Fruit fly (Drosophila melanogaster) whole organism, embryonic: ENCODE results near the gene CG9673.

Experiments used
- CG1024 ChIP-seq: fragments of 200-800 bp; sonication (Bioruptor generic); IDR thresholded peaks from 2 replicates; pipeline ENCODE4 v1.3.6; 2022; ENCODE audit warnings: missing biosample characterization, missing genetic modification characterization
- CG10274 ChIP-seq: fragments of 200-800 bp; sonication (Bioruptor generic); optimal IDR thresholded peaks from 3 replicates; lab custom pipeline; 2017; ENCODE audit warnings: missing biosample characterization, mild to moderate bottlenecking, missing genetic modification characterization
- CG11456 ChIP-seq: fragments of 200-800 bp; sonication (Bioruptor generic); IDR thresholded peaks from 3 replicates; pipeline ENCODE4 v1.3.6; 2022; ENCODE audit warnings: missing biosample characterization, missing genetic modification characterization
- CG13894 ChIP-seq: fragments of 200-800 bp; sonication (Bioruptor generic); optimal IDR thresholded peaks from 3 replicates; lab custom pipeline; 2018; ENCODE audit warnings: missing biosample characterization, mild to moderate bottlenecking, missing genetic modification characterization, moderate library complexity
- CG15073 ChIP-seq: fragments of 200-800 bp; sonication (Bioruptor generic); optimal IDR thresholded peaks from 2 replicates; lab custom pipeline; 2016; ENCODE audit warnings: missing biosample characterization, missing genetic modification characterization
- CG18599 ChIP-seq: fragments of 200-800 bp; sonication (Bioruptor generic); optimal IDR thresholded peaks from 3 replicates; lab custom pipeline; 2017; ENCODE audit warnings: missing biosample characterization, missing genetic modification characterization, mild to moderate bottlenecking, moderate library complexity, missing genetic modification reagents
- CG2120 ChIP-seq: fragments of 200-800 bp; sonication (Bioruptor generic); optimal IDR thresholded peaks from 3 replicates; lab custom pipeline; 2016; ENCODE audit warnings: missing biosample characterization, missing genetic modification characterization
- CG3407 ChIP-seq: fragments of 200-800 bp; sonication (Bioruptor generic); optimal IDR thresholded peaks from 2 replicates; lab custom pipeline; 2018; ENCODE audit warnings: missing biosample characterization, mild to moderate bottlenecking, missing genetic modification characterization
- CG42726 ChIP-seq: fragments of 200-800 bp; sonication (Bioruptor generic); IDR thresholded peaks from 2 replicates; pipeline ENCODE4 v1.3.6; 2022; ENCODE audit warnings: missing biosample characterization, missing genetic modification characterization; ENCODE audit not compliant: partially characterized antibody
- CG7357 ChIP-seq: fragments of 200-800 bp; sonication (Bioruptor generic); IDR thresholded peaks from 3 replicates; pipeline ENCODE4 v1.3.6; 2022; ENCODE audit warnings: missing biosample characterization, missing genetic modification characterization
- CG7556 ChIP-seq: fragments of 200-800 bp; sonication (Bioruptor generic); optimal IDR thresholded peaks from 2 replicates; lab custom pipeline; 2017; ENCODE audit warnings: missing biosample characterization, mild to moderate bottlenecking, missing genetic modification characterization
- CG7839 ChIP-seq: fragments of 200-800 bp; sonication (Bioruptor generic); optimal IDR thresholded peaks from 3 replicates; lab custom pipeline; 2018; ENCODE audit warnings: missing biosample characterization, mild to moderate bottlenecking, missing genetic modification characterization, moderate library complexity
- Dfd ChIP-seq, 2 experiments: fragments of >200 bp; optimal IDR thresholded peaks; 2 replicates each; lab custom pipeline; 2017; ENCODE audit warnings: missing biosample characterization in 2 of 2, missing genetic modification characterization in 2 of 2
- E2f1 ChIP-seq: fragments of 200-800 bp; sonication (Bioruptor generic); IDR thresholded peaks from 2 replicates; pipeline ENCODE4 v1.3.6; 2022; ENCODE audit warnings: missing biosample characterization, missing genetic modification characterization
- Elba2 ChIP-seq: fragments of 200-800 bp; sonication (Bioruptor generic); optimal IDR thresholded peaks from 3 replicates; lab custom pipeline; 2016; ENCODE audit warnings: missing biosample characterization, missing genetic modification characterization
- MTF-1 ChIP-seq: fragments of 200-800 bp; sonication (Bioruptor generic); optimal IDR thresholded peaks from 2 replicates; lab custom pipeline; 2018; ENCODE audit warnings: missing biosample characterization, mild to moderate bottlenecking, missing genetic modification characterization, borderline replicate concordance
- Max ChIP-seq: fragments of 200-800 bp; sonication (Bioruptor generic); optimal IDR thresholded peaks from 2 replicates; lab custom pipeline; 2016; ENCODE audit warnings: missing biosample characterization, mild to moderate bottlenecking, missing genetic modification characterization
- Med ChIP-seq: fragments of 200-800 bp; sonication (Bioruptor generic); peaks from one replicate; lab custom pipeline; 2016; ENCODE audit warnings: missing biosample characterization, missing genetic modification characterization, mild to moderate bottlenecking, inconsistent platforms, moderate library complexity
- Neu2 ChIP-seq: fragments of 200-800 bp; sonication (Bioruptor generic); optimal IDR thresholded peaks from 3 replicates; lab custom pipeline; 2016; ENCODE audit warnings: missing biosample characterization, missing genetic modification characterization, borderline replicate concordance
- Oaz ChIP-seq: fragments of 200-800 bp; sonication (Bioruptor generic); IDR thresholded peaks from 2 replicates; pipeline ENCODE4 v1.3.6; 2022; ENCODE audit warnings: missing biosample characterization, missing genetic modification characterization
- Xbp1 ChIP-seq: fragments of 200-800 bp; sonication (Bioruptor generic); optimal IDR thresholded peaks from 3 replicates; lab custom pipeline; 2016; ENCODE audit warnings: missing biosample characterization, mild to moderate bottlenecking, missing genetic modification characterization
- YL-1 ChIP-seq: fragments of 200-800 bp; sonication (Bioruptor generic); optimal IDR thresholded peaks from 3 replicates; lab custom pipeline; 2017; ENCODE audit warnings: missing biosample characterization, mild to moderate bottlenecking, missing genetic modification characterization
- aop ChIP-seq: fragments of 200-800 bp; sonication (Bioruptor generic); IDR thresholded peaks from 2 replicates; pipeline ENCODE4 v1.3.6; 2022; ENCODE audit warnings: missing biosample characterization, missing genetic modification characterization
- ci ChIP-seq: fragments of 200-800 bp; sonication (Bioruptor generic); IDR thresholded peaks from 3 replicates; pipeline ENCODE4 v1.3.6; 2022; ENCODE audit warnings: missing biosample characterization, missing genetic modification characterization
- crol ChIP-seq: fragments of 200-800 bp; sonication (Bioruptor generic); IDR thresholded peaks from 2 replicates; pipeline ENCODE4 v1.3.6; 2022; ENCODE audit warnings: missing biosample characterization, missing genetic modification characterization
- dan ChIP-seq: fragments of 200-800 bp; sonication (Bioruptor generic); IDR thresholded peaks from 2 replicates; pipeline ENCODE4 v1.3.6; 2022; ENCODE audit warnings: missing biosample characterization, missing genetic modification characterization
- dm ChIP-seq: fragments of 200-800 bp; sonication (Bioruptor generic); optimal IDR thresholded peaks from 3 replicates; lab custom pipeline; 2016; ENCODE audit warnings: missing biosample characterization, missing genetic modification characterization
- esg ChIP-seq: fragments of 200-800 bp; sonication (Bioruptor generic); conservative IDR thresholded peaks from 2 replicates; pipeline ENCODE4 v1.3.6; 2022; ENCODE audit warnings: missing biosample characterization, missing genetic modification characterization
- eve ChIP-seq, 2 experiments: fragments of >200 bp; optimal IDR thresholded peaks; 2 replicates each; lab custom pipeline; 2017; ENCODE audit warnings: missing biosample characterization in 2 of 2, missing genetic modification characterization in 2 of 2
- eyg ChIP-seq: fragments of 200-800 bp; sonication (Bioruptor generic); optimal IDR thresholded peaks from 3 replicates; lab custom pipeline; 2016; ENCODE audit warnings: missing biosample characterization, missing genetic modification characterization
- fd64A ChIP-seq: fragments of 200-800 bp; sonication (Bioruptor generic); optimal IDR thresholded peaks from 3 replicates; lab custom pipeline; 2018; ENCODE audit warnings: missing biosample characterization, mild to moderate bottlenecking, missing genetic modification characterization
- fd96Cb ChIP-seq: fragments of 200-800 bp; sonication (Bioruptor generic); optimal IDR thresholded peaks from 2 replicates; lab custom pipeline; 2018; ENCODE audit warnings: missing biosample characterization, mild to moderate bottlenecking, missing genetic modification characterization, moderate library complexity
- ftz-f1 ChIP-seq: fragments of 200-800 bp; sonication (Bioruptor generic); optimal IDR thresholded peaks from 2 replicates; lab custom pipeline; 2016; ENCODE audit warnings: missing biosample characterization, missing genetic modification characterization
- fu2 ChIP-seq: fragments of 200-800 bp; sonication (Bioruptor generic); optimal IDR thresholded peaks from 2 replicates; lab custom pipeline; 2016; ENCODE audit warnings: missing biosample characterization, missing genetic modification characterization
- gro ChIP-seq: fragments of 200-800 bp; sonication (Bioruptor generic); optimal IDR thresholded peaks from 2 replicates; lab custom pipeline; 2016; ENCODE audit warnings: missing biosample characterization, missing genetic modification characterization
- gsb ChIP-seq: fragments of 200-800 bp; sonication (Bioruptor generic); IDR thresholded peaks from 2 replicates; pipeline ENCODE4 v1.3.6; 2022; ENCODE audit warnings: missing biosample characterization, missing genetic modification characterization
- jigr1 ChIP-seq: fragments of 200-800 bp; sonication (Bioruptor generic); IDR thresholded peaks from 3 replicates; pipeline ENCODE4 v1.3.6; 2022; ENCODE audit warnings: missing biosample characterization, missing genetic modification characterization
- kay ChIP-seq: fragments of 200-800 bp; sonication (Bioruptor generic); optimal IDR thresholded peaks from 2 replicates; lab custom pipeline; 2016; ENCODE audit warnings: missing biosample characterization, missing genetic modification characterization
- nau ChIP-seq: fragments of 200-800 bp; sonication (Bioruptor generic); optimal IDR thresholded peaks from 3 replicates; lab custom pipeline; 2017; ENCODE audit warnings: missing biosample characterization, mild to moderate bottlenecking, missing genetic modification characterization, missing genetic modification reagents
- p53 ChIP-seq: fragments of 200-800 bp; sonication (Bioruptor generic); optimal IDR thresholded peaks from 2 replicates; lab custom pipeline; 2016; ENCODE audit warnings: missing biosample characterization, missing genetic modification characterization
- pb ChIP-seq: fragments of 200-800 bp; sonication (Bioruptor generic); optimal IDR thresholded peaks from 3 replicates; lab custom pipeline; 2016; ENCODE audit warnings: missing biosample characterization, missing genetic modification characterization
- peb ChIP-seq: fragments of 200-800 bp; sonication (Bioruptor generic); IDR thresholded peaks from 2 replicates; pipeline ENCODE4 v1.3.6; 2022; ENCODE audit warnings: missing biosample characterization, missing genetic modification characterization
- phol ChIP-seq: fragments of 200-800 bp; sonication (Bioruptor generic); optimal IDR thresholded peaks from 3 replicates; lab custom pipeline; 2018; ENCODE audit warnings: missing biosample characterization, mild to moderate bottlenecking, missing genetic modification characterization, moderate library complexity
- pnt ChIP-seq: fragments of 200-800 bp; sonication (Bioruptor generic); optimal IDR thresholded peaks from 3 replicates; lab custom pipeline; 2016; ENCODE audit warnings: missing biosample characterization, missing genetic modification characterization
- psq ChIP-seq: fragments of 200-800 bp; sonication (Bioruptor generic); optimal IDR thresholded peaks from 2 replicates; lab custom pipeline; 2017; ENCODE audit warnings: missing biosample characterization, missing genetic modification characterization
- pum ChIP-seq: fragments of 200-800 bp; sonication (Bioruptor generic); optimal IDR thresholded peaks from 2 replicates; lab custom pipeline; 2016; ENCODE audit warnings: missing biosample characterization, missing genetic modification characterization
- slbo ChIP-seq: fragments of 200-800 bp; sonication (Bioruptor generic); IDR thresholded peaks from 2 replicates; pipeline ENCODE4 v1.3.6; 2022; ENCODE audit warnings: missing biosample characterization, missing genetic modification characterization
- stc ChIP-seq: fragments of 200-800 bp; sonication (Bioruptor generic); IDR thresholded peaks from 2 replicates; pipeline ENCODE4 v1.3.6; 2022; ENCODE audit warnings: missing biosample characterization, missing genetic modification characterization
- twi ChIP-seq: fragments of 200-800 bp; optimal IDR thresholded peaks from 2 replicates; lab custom pipeline; 2019; ENCODE audit warnings: missing biosample characterization, mild to moderate bottlenecking, missing genetic modification characterization, moderate library complexity

Gene CG9673

dm6 chrX:16723203-16724173 is 19.8 kb upstream of the CG9673 start (continued):
- TF ChIP-seq CG1024 (GFP tag; lab: Robert Waterston, UW) (0 out of 2 replicates have a peak, but pooled peaks have one; percentile 10), Elba2 (GFP tag; lab: Kevin White, UChicago) (no peak), fd64A (no peak), peb (GFP tag; lab: Robert Waterston, UW) (no peak), CG7357 (GFP tag; lab: Robert Waterston, UW) (peak; percentile 54; the same call in 2 of the 3 replicates), esg (peak; percentile 45), eyg (GFP tag; lab: Kevin White, UChicago) (no peak), phol (tag; lab: Kevin White, UChicago) (peak; percentile 62), twi (tag; lab: Kevin White, UChicago) (peak; percentile 57), CG10274 (GFP tag; lab: Kevin White, UChicago) (no peak), CG42726 (GFP tag; lab: Robert Waterston, UW) (no peak), Dfd (GFP tag; optimal IDR thresholded peaks at IDR 0.05; lab: Kevin White, UChicago) (no peak), CG7839 (tag; lab: Kevin White, UChicago) (peak; percentile 73), E2f1 (peak; percentile 68), Xbp1 (peak; percentile 73), crol (peak; percentile 93), jigr1 (GFP tag; lab: Robert Waterston, UW) (no peak), dan (GFP tag; lab: Robert Waterston, UW) (no peak), CG3407 (peak; percentile 63), eve (GFP tag; optimal IDR thresholded peaks at IDR 0.05; lab: Kevin White, UChicago) (peak in 1 of 2 experiments; percentile 72), CG15073 (GFP tag; lab: Kevin White, UChicago) (no peak), p53 (GFP tag; lab: Kevin White, UChicago) (no peak), nau (peak; percentile 12), stc (GFP tag; lab: Robert Waterston, UW) (peak; percentile 59), pum (GFP tag; lab: Kevin White, UChicago) (peak; percentile 10), slbo (GFP tag; lab: Robert Waterston, UW) (peak; percentile 73), CG2120 (GFP tag; lab: Kevin White, UChicago) (peak; percentile 86), fd96Cb (tag; lab: Kevin White, UChicago) (peak; percentile 61), CG18599 (GFP tag; lab: Kevin White, UChicago) (peak; percentile 75), CG7556 (GFP tag; lab: Kevin White, UChicago) (peak; percentile 88), psq (GFP tag; lab: Kevin White, UChicago) (no peak), fu2 (GFP tag; lab: Kevin White, UChicago) (peak; percentile 3), kay (GFP tag; lab: Kevin White, UChicago) (peak; percentile 21), ftz-f1 (GFP tag; lab: Kevin White, UChicago) (no peak), Max (GFP tag; lab: Kevin White, UChicago) (peak; percentile 8), YL-1 (no peak), aop (GFP tag; lab: Robert Waterston, UW) (no peak), Med (peak; percentile 77), ci (GFP tag; lab: Robert Waterston, UW) (peak; percentile 80), Neu2 (GFP tag; lab: Kevin White, UChicago) (no peak), pb (GFP tag; lab: Kevin White, UChicago) (no peak), gro (GFP tag; lab: Kevin White, UChicago) (no peak), MTF-1 (GFP tag; lab: Kevin White, UChicago) (no peak), CG13894 (tag; lab: Kevin White, UChicago) (no peak), Oaz (GFP tag; lab: Robert Waterston, UW) (0 out of 2 replicates have a peak, but pooled peaks have one; percentile 30), CG11456 (GFP tag; lab: Robert Waterston, UW) (peak; percentile 53; the same call in 2 of the 3 replicates), gsb (0 out of 2 replicates have a peak, but pooled peaks have one; percentile 27), dm (GFP tag; lab: Kevin White, UChicago) (no peak), pnt (GFP tag; lab: Kevin White, UChicago) (no peak)
